Worm (Caenorhabditis elegans): ENCODE data around the gene F38E1.3.

DNA sequence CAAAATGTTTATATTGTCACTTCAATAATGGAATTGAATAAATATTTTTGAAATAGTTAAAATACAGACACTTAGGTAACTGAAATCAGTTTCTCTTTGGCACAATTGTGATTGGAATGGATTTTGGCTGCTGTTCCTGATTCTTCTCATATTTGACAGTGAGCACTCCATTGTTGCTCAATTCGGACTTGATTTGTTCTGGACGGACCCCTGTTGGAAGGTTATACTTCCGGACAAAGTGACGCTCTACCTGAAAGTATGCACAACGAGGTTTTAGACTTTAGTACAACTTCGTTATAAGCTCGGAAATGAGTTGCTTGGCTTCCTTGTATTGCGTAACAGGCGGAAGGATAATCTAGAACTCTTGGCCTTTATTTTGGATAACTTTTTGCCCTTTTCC lies 8.9 kb downstream of the F38E1.3 start:
- TF ChIP-seq unc-42 (tag; optimal IDR thresholded peaks at IDR 0.05) (no peak), pha-4 (tag; optimal IDR thresholded peaks at IDR 0.05) (no peak), nhr-11 (tag; optimal IDR thresholded peaks at IDR 0.05) (no peak), sox-4 (tag; optimal IDR thresholded peaks at IDR 0.05) (no peak), pha-2 (tag; optimal IDR thresholded peaks at IDR 0.05) (no peak), tbx-2 (tag; optimal IDR thresholded peaks at IDR 0.05) (no peak), nfya-1 (tag; optimal IDR thresholded peaks at IDR 0.05) (no peak), lin-11 (tag; optimal IDR thresholded peaks at IDR 0.05) (no peak), tbx-7 (tag; optimal IDR thresholded peaks at IDR 0.05) (no peak), ets-4 (tag; optimal IDR thresholded peaks at IDR 0.05) (no peak)
